Fruit fly (Drosophila melanogaster): ENCODE measurements around the gene ERp44.

ERp44 gene

DNA sequence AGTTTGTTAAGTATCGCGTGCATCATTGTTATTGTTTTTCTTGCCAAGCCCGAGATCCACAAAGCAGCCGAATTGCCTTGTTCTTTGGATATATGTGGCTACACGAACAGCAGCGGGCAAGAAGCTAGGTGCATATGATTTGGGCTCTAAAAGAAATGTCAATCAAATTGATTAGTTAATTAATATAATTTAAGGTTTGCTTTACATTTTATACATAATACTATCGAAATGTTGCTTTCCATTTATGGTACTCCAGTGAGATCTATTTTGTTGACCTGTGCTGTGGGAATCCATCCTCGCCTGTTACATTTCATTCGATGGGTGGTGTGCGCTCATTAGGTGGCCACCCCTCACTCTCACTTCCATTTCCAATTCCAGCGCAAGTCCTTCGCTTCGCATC is 34.1 kb downstream of the ERp44 start (continued):
- TF ChIP-seq lov (optimal IDR thresholded peaks at IDR 0.05), result no peak
- TF ChIP-seq lov (GFP tag; IDR thresholded peaks at IDR 0.05), result 0 out of 3 replicates have a peak, but pooled peaks have one; percentile 66
- peak; percentile 75 for TF ChIP-seq CG13296 (GFP tag; optimal IDR thresholded peaks at IDR 0.05)
- peak; percentile 49 for TF ChIP-seq CG2875 (GFP tag; optimal IDR thresholded peaks at IDR 0.05)
- TF ChIP-seq psq (GFP tag; optimal IDR thresholded peaks at IDR 0.05), result no peak
- peak; percentile 69 for TF ChIP-seq chn (GFP tag; optimal IDR thresholded peaks at IDR 0.05)
- peak; percentile 67 for TF ChIP-seq CG16815 (GFP tag; optimal IDR thresholded peaks at IDR 0.05)
- TF ChIP-seq CG10274 (GFP tag; optimal IDR thresholded peaks at IDR 0.05), result peak; percentile 31
- TF ChIP-seq NFAT (GFP tag; IDR thresholded peaks at IDR 0.05), result peak; percentile 41
- peak; percentile 67 for TF ChIP-seq CG32772 (GFP tag; IDR thresholded peaks at IDR 0.05)
- peak; percentile 68 for TF ChIP-seq CG13775 (GFP tag; optimal IDR thresholded peaks at IDR 0.05)
- peak; percentile 84 for TF ChIP-seq CG17359 (tag; optimal IDR thresholded peaks at IDR 0.05)
- peak; percentile 69 for TF ChIP-seq ind (GFP tag; optimal IDR thresholded peaks at IDR 0.05)
- peak; percentile 72 for TF ChIP-seq CG1233 (GFP tag; optimal IDR thresholded peaks at IDR 0.05)
- peak; percentile 55 for TF ChIP-seq BtbVII (GFP tag; optimal IDR thresholded peaks at IDR 0.05)
- peak; percentile 5 for TF ChIP-seq wek (GFP tag; optimal IDR thresholded peaks at IDR 0.05)
- peak; percentile 70 for TF ChIP-seq NfI (GFP tag; optimal IDR thresholded peaks at IDR 0.05)
- peak; percentile 40 to 69 for TF ChIP-seq chif (GFP tag; optimal IDR thresholded peaks at IDR 0.05)
- peak; percentile 66 for TF ChIP-seq run (tag; optimal IDR thresholded peaks at IDR 0.05)
- TF ChIP-seq Rfx (GFP tag; IDR thresholded peaks at IDR 0.05), result peak; percentile 77
- TF ChIP-seq HLH4C (GFP tag; IDR thresholded peaks at IDR 0.05; ENCODE audit: partially characterized antibody), result no peak
- no peak for TF ChIP-seq CG17912 (GFP tag; optimal IDR thresholded peaks at IDR 0.05)
- peak; percentile 74 for TF ChIP-seq tgo (GFP tag; IDR thresholded peaks at IDR 0.05)
- peak; percentile 74 for TF ChIP-seq org-1 (GFP tag; optimal IDR thresholded peaks at IDR 0.05)
- TF ChIP-seq fd102C (GFP tag; optimal IDR thresholded peaks at IDR 0.05), result no peak
- TF ChIP-seq hth (optimal IDR thresholded peaks at IDR 0.05), result no peak
- peak; percentile 72 for TF ChIP-seq CG3281 (GFP tag; optimal IDR thresholded peaks at IDR 0.05)
- TF ChIP-seq gt (GFP tag; IDR thresholded peaks at IDR 0.05), result no peak
- TF ChIP-seq zfh2 (GFP tag; optimal IDR thresholded peaks at IDR 0.05), result peak; percentile 17
- TF ChIP-seq CG1602 (GFP tag; optimal IDR thresholded peaks at IDR 0.05), result peak; percentile 73
- TF ChIP-seq grau (tag; optimal IDR thresholded peaks at IDR 0.05), result peak; percentile 81
- no peak for TF ChIP-seq corto (GFP tag; optimal IDR thresholded peaks at IDR 0.05)
- no peak for TF ChIP-seq Bgb (GFP tag; IDR thresholded peaks at IDR 0.05; ENCODE audit: partially characterized antibody)
- TF ChIP-seq Dref (GFP tag; IDR thresholded peaks at IDR 0.05), result no peak
- TF ChIP-seq Mad (GFP tag; optimal IDR thresholded peaks at IDR 0.05), result peak; percentile 37
- TF ChIP-seq hkb (optimal IDR thresholded peaks at IDR 0.05), result no peak
- peak; percentile 89 for TF ChIP-seq hkb (GFP tag; IDR thresholded peaks at IDR 0.05)
- TF ChIP-seq p53 (GFP tag; optimal IDR thresholded peaks at IDR 0.05), result no peak
- TF ChIP-seq pb (GFP tag; optimal IDR thresholded peaks at IDR 0.05), result no peak
- TF ChIP-seq CG4328 (GFP tag; optimal IDR thresholded peaks at IDR 0.05), result peak; percentile 1
- no peak for TF ChIP-seq kni (GFP tag; optimal IDR thresholded peaks at IDR 0.05)
- TF ChIP-seq CG12155 (GFP tag; optimal IDR thresholded peaks at IDR 0.05), result peak; percentile 55
- TF ChIP-seq grn (GFP tag; optimal IDR thresholded peaks at IDR 0.05), result no peak
- TF ChIP-seq gcm2 (GFP tag; optimal IDR thresholded peaks at IDR 0.05), result peak; percentile 28
- TF ChIP-seq CG8478 (optimal IDR thresholded peaks at IDR 0.05), result no peak
- TF ChIP-seq dimm (GFP tag; IDR thresholded peaks at IDR 0.05), result no peak
- TF ChIP-seq her (GFP tag; optimal IDR thresholded peaks at IDR 0.05), result no peak
- peak; percentile 95 for TF ChIP-seq sens (GFP tag)
- peak; percentile 51 for TF ChIP-seq Nf-YC (tag; optimal IDR thresholded peaks at IDR 0.05)
- TF ChIP-seq peb (GFP tag; IDR thresholded peaks at IDR 0.05), result peak; percentile 56; the same call in 1 of the 2 replicates
- no peak for TF ChIP-seq dm (GFP tag; optimal IDR thresholded peaks at IDR 0.05)
- TF ChIP-seq CG2889 (GFP tag; IDR thresholded peaks at IDR 0.05), result peak; percentile 39; the same call in 1 of the 3 replicates
- peak; percentile 34 for TF ChIP-seq Lhr (GFP tag; optimal IDR thresholded peaks at IDR 0.05)

Data from whole organism, embryonic.